Worm (Caenorhabditis elegans) whole organism, L4 larva: ENCODE data around the gene txdc-9.

ENCODE experiments used
- T20F7.1 ChIP-seq: fragments of 200-800 bp; sonication (Bioruptor generic); optimal IDR thresholded peaks from 2 replicates; lab custom pipeline; 2018; ENCODE audit warnings: mild to moderate bottlenecking, missing genetic modification characterization, missing compliant biosample characterization
- dpl-1 ChIP-seq: fragments of 150-350 bp; optimal IDR thresholded peaks from 2 replicates; lab custom pipeline; 2014; ENCODE audit warnings: missing biosample characterization, missing genetic modification reagents, missing genetic modification characterization
- hif-1 ChIP-seq, 2 experiments: sonication (generic microtip); optimal IDR thresholded peaks; 2 replicates each; lab custom pipeline; 2016 to 2017; ENCODE audit warnings: missing compliant biosample characterization in 2 of 2, missing genetic modification characterization in 2 of 2, missing genetic modification reagents in 2 of 2, missing genotype in 2 of 2, mild to moderate bottlenecking in 1 of 2
- mdl-1 ChIP-seq, 2 experiments: fragments of 150-350 bp in 1 of 2; sonication (generic microtip) in 1 of 2; optimal IDR thresholded peaks; 2 replicates each; lab custom pipeline; 2014 to 2017; ENCODE audit warnings: missing biosample characterization in 2 of 2, missing genetic modification characterization in 2 of 2
- mep-1 ChIP-seq: fragments of 150-350 bp; sonication (generic microtip); optimal IDR thresholded peaks from 3 replicates; lab custom pipeline; 2014; ENCODE audit warnings: missing biosample characterization, missing genetic modification characterization
- nhr-76 ChIP-seq: fragments of 150-350 bp; optimal IDR thresholded peaks from 2 replicates; lab custom pipeline; 2014; ENCODE audit warnings: missing biosample characterization, missing genetic modification characterization
- nhr-77 ChIP-seq: fragments of 150-350 bp; optimal IDR thresholded peaks from 2 replicates; lab custom pipeline; 2014; ENCODE audit warnings: missing biosample characterization, missing genetic modification characterization
- tra-1 ChIP-seq: fragments of 200-800 bp; sonication (Bioruptor generic); IDR thresholded peaks from 2 replicates; pipeline ENCODE4 v1.3.6; 2022; ENCODE audit warnings: missing genetic modification reagents, missing genetic modification characterization, missing compliant biosample characterization
- zag-1 ChIP-seq: fragments of 150-350 bp; optimal IDR thresholded peaks from 2 replicates; lab custom pipeline; 2014; ENCODE audit warnings: missing biosample characterization, missing genetic modification characterization
- zip-2 ChIP-seq: fragments of 150-350 bp; optimal IDR thresholded peaks from 2 replicates; lab custom pipeline; 2014; ENCODE audit warnings: missing biosample characterization, missing genetic modification characterization

DNA sequence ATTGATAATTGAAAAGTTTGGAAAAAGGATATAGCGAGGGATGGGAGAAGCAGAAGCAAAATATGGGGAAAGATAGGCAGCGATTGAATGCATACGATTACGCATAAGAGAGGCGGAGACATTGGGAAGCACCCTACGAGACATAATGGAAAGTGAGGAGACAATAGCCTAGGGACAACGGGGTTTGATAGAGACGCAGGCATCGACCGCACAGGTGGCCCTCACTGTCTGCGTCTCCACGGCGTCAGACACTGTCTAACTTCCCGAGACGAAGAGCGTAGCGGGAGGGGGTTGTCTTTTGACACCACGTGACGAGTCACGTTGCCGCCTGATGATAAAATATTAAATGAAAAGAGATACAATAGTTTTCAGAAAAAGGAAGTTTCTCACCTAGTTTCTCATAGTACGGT, 11.0 kb upstream of the txdc-9 start:
- peak; percentile 96 to 99 for TF ChIP-seq mdl-1 (tag; optimal IDR thresholded peaks at IDR 0.05; lab: Kevin White, UChicago)
- peak; percentile 40 for TF ChIP-seq nhr-76 (tag; lab: Kevin White, UChicago)
- peak; percentile 18 for TF ChIP-seq dpl-1 (GFP tag; lab: Kevin White, UChicago)
- TF ChIP-seq hif-1 (tag; optimal IDR thresholded peaks at IDR 0.05; lab: Kevin White, UChicago): peak; percentile 36 to 67
- TF ChIP-seq tra-1 (GFP tag; lab: Robert Waterston, UW): peak; percentile 94
- TF ChIP-seq nhr-77 (tag; lab: Kevin White, UChicago): peak; percentile 10
- no peak for TF ChIP-seq zag-1 (tag; lab: Kevin White, UChicago)
- TF ChIP-seq mep-1 (tag; lab: Kevin White, UChicago): peak; percentile 79
- peak; percentile 76 for TF ChIP-seq T20F7.1 (GFP tag; lab: Kevin White, UChicago)
- no peak for TF ChIP-seq zip-2 (tag; lab: Kevin White, UChicago)
